Fruit fly (Drosophila melanogaster) whole organism, embryonic: ENCODE measurements around the gene CG32176.

ENCODE experiments used
- BEAF-32 ChIP-seq: fragments of 200-800 bp; sonication (Bioruptor generic); optimal IDR thresholded peaks from 3 replicates; lab custom pipeline; 2017; ENCODE audit warnings: missing biosample characterization, missing genetic modification characterization, mild to moderate bottlenecking, moderate library complexity, missing genetic modification reagents
- CG10274 ChIP-seq: fragments of 200-800 bp; sonication (Bioruptor generic); optimal IDR thresholded peaks from 3 replicates; lab custom pipeline; 2017; ENCODE audit warnings: missing biosample characterization, mild to moderate bottlenecking, missing genetic modification characterization
- CG12659 ChIP-seq: fragments of 200-800 bp; sonication (Bioruptor generic); optimal IDR thresholded peaks from 3 replicates; lab custom pipeline; 2017; ENCODE audit warnings: mild to moderate bottlenecking, missing biosample characterization, missing genetic modification reagents, missing genetic modification characterization
- CG13894 ChIP-seq: fragments of 200-800 bp; sonication (Bioruptor generic); optimal IDR thresholded peaks from 3 replicates; lab custom pipeline; 2018; ENCODE audit warnings: missing biosample characterization, mild to moderate bottlenecking, missing genetic modification characterization, moderate library complexity
- CG14710 ChIP-seq: fragments of 200-800 bp; sonication (Bioruptor generic); optimal IDR thresholded peaks from 3 replicates; lab custom pipeline; 2019; ENCODE audit warnings: missing biosample characterization, mild to moderate bottlenecking, missing genetic modification characterization, moderate library complexity
- CG15601 ChIP-seq: fragments of 200-800 bp; sonication (Bioruptor generic); optimal IDR thresholded peaks from 3 replicates; lab custom pipeline; 2019; ENCODE audit warnings: missing biosample characterization, mild to moderate bottlenecking, missing genetic modification characterization, moderate library complexity
- CG1603 ChIP-seq: fragments of 200-800 bp; sonication (Bioruptor generic); optimal IDR thresholded peaks from 2 replicates; lab custom pipeline; 2019; ENCODE audit warnings: missing biosample characterization, mild to moderate bottlenecking, missing genetic modification characterization, moderate library complexity
- CG16813 ChIP-seq: fragments of 200-800 bp; sonication (Bioruptor generic); IDR thresholded peaks from 3 replicates; pipeline ENCODE4 v1.3.6; 2022; ENCODE audit warnings: missing biosample characterization, missing genetic modification characterization; ENCODE audit not compliant: partially characterized antibody
- CG17912 ChIP-seq: fragments of 200-800 bp; sonication (Bioruptor generic); optimal IDR thresholded peaks from 2 replicates; lab custom pipeline; 2018; ENCODE audit warnings: missing biosample characterization, mild to moderate bottlenecking, missing genetic modification characterization
- CG2116 ChIP-seq: fragments of 200-800 bp; sonication (Bioruptor generic); optimal IDR thresholded peaks from 3 replicates; lab custom pipeline; 2018; ENCODE audit warnings: missing biosample characterization, mild to moderate bottlenecking, missing genetic modification characterization
- CG31441 ChIP-seq: fragments of 200-800 bp; sonication (Bioruptor generic); IDR thresholded peaks from 2 replicates; pipeline ENCODE4 v1.3.6; 2022; ENCODE audit warnings: missing biosample characterization, missing genetic modification characterization
- CG4730 ChIP-seq: fragments of 200-800 bp; sonication (Bioruptor generic); IDR thresholded peaks from 2 replicates; pipeline ENCODE4 v1.3.6; 2022; ENCODE audit warnings: missing biosample characterization, missing genetic modification characterization
- CG8290 ChIP-seq, 3 experiments: fragments of 200-800 bp; sonication (Bioruptor generic); optimal IDR thresholded peaks; 2 replicates each; lab custom pipeline; 2016 to 2019; ENCODE audit warnings: missing biosample characterization in 3 of 3, missing genetic modification characterization in 3 of 3, mild to moderate bottlenecking in 2 of 3, moderate library complexity in 1 of 3
- CG8478 ChIP-seq: fragments of >200 bp; optimal IDR thresholded peaks from 2 replicates; lab custom pipeline; 2018
- CG8924 ChIP-seq: fragments of 200-800 bp; optimal IDR thresholded peaks from 3 replicates; lab custom pipeline; 2019; ENCODE audit warnings: missing biosample characterization, mild to moderate bottlenecking, missing genetic modification characterization, moderate library complexity
- CrebB ChIP-seq: fragments of 200-800 bp; sonication (Bioruptor generic); optimal IDR thresholded peaks from 3 replicates; lab custom pipeline; 2018; ENCODE audit warnings: missing biosample characterization, mild to moderate bottlenecking, missing genetic modification characterization
- Ets65A ChIP-seq: fragments of 200-800 bp; sonication (Bioruptor generic); peaks from one replicate; lab custom pipeline; 2016; ENCODE audit warnings: missing biosample characterization, missing genetic modification characterization
- HLH4C ChIP-seq: fragments of 200-800 bp; sonication (Bioruptor generic); IDR thresholded peaks from 3 replicates; pipeline ENCODE4 v1.3.6; 2022; ENCODE audit warnings: missing biosample characterization, missing genetic modification characterization; ENCODE audit not compliant: partially characterized antibody
- HmgD ChIP-seq: fragments of 200-800 bp; sonication (Bioruptor generic); optimal IDR thresholded peaks from 3 replicates; lab custom pipeline; 2016; ENCODE audit warnings: missing biosample characterization, missing genetic modification characterization
- HmgZ ChIP-seq: fragments of 200-800 bp; sonication (Bioruptor generic); optimal IDR thresholded peaks from 2 replicates; lab custom pipeline; 2018; ENCODE audit warnings: missing biosample characterization, mild to moderate bottlenecking, missing genetic modification characterization
- Lhr ChIP-seq: fragments of 200-800 bp; sonication (Bioruptor generic); optimal IDR thresholded peaks from 3 replicates; lab custom pipeline; 2017; ENCODE audit warnings: mild to moderate bottlenecking, missing biosample characterization, missing genetic modification reagents, missing genetic modification characterization
- Med ChIP-seq: fragments of 200-800 bp; sonication (Bioruptor generic); peaks from one replicate; lab custom pipeline; 2016; ENCODE audit warnings: missing biosample characterization, missing genetic modification characterization, mild to moderate bottlenecking, inconsistent platforms, moderate library complexity
- Myb ChIP-seq: fragments of 200-800 bp; sonication (Bioruptor generic); optimal IDR thresholded peaks from 2 replicates; lab custom pipeline; 2016; ENCODE audit warnings: missing biosample characterization, missing genetic modification characterization
- Nf-YB ChIP-seq: fragments of 200-800 bp; sonication (Bioruptor generic); optimal IDR thresholded peaks from 3 replicates; lab custom pipeline; 2019; ENCODE audit warnings: missing biosample characterization, mild to moderate bottlenecking, missing genetic modification characterization, moderate library complexity
- NfI ChIP-seq: fragments of 200-800 bp; sonication (Bioruptor generic); optimal IDR thresholded peaks from 3 replicates; lab custom pipeline; 2018; ENCODE audit warnings: missing biosample characterization, mild to moderate bottlenecking, missing genetic modification characterization, moderate library complexity
- Oli ChIP-seq: fragments of 200-800 bp; sonication (Bioruptor generic); optimal IDR thresholded peaks from 2 replicates; lab custom pipeline; 2018; ENCODE audit warnings: missing biosample characterization, mild to moderate bottlenecking, missing genetic modification characterization, moderate library complexity
- Pdp1 ChIP-seq, 2 experiments: fragments of 200-800 bp; sonication (Bioruptor generic); optimal IDR thresholded peaks; 3 replicates each; lab custom pipeline; 2016; ENCODE audit warnings: missing biosample characterization in 2 of 2, missing genetic modification characterization in 2 of 2, mild to moderate bottlenecking in 1 of 2, moderate library complexity in 1 of 2
- Scr ChIP-seq: fragments of 200-800 bp; sonication (Bioruptor generic); IDR thresholded peaks from 2 replicates; pipeline ENCODE4 v1.3.6; 2022; ENCODE audit warnings: missing biosample characterization, missing genetic modification characterization; ENCODE audit not compliant: partially characterized antibody
- Sin3A ChIP-seq: fragments of >200 bp; optimal IDR thresholded peaks from 2 replicates; lab custom pipeline; 2018
- Ssrp ChIP-seq: fragments of 200-800 bp; sonication (Bioruptor generic); optimal IDR thresholded peaks from 2 replicates; lab custom pipeline; 2018; ENCODE audit warnings: missing biosample characterization, mild to moderate bottlenecking, missing genetic modification characterization, moderate library complexity
- amos ChIP-seq: fragments of 200-800 bp; sonication (Bioruptor generic); IDR thresholded peaks from 2 replicates; pipeline ENCODE4 v1.3.6; 2022; ENCODE audit warnings: missing biosample characterization, missing genetic modification characterization; ENCODE audit not compliant: partially characterized antibody
- bigmax ChIP-seq: fragments of 200-800 bp; sonication (Bioruptor generic); optimal IDR thresholded peaks from 2 replicates; lab custom pipeline; 2018; ENCODE audit warnings: missing biosample characterization, mild to moderate bottlenecking, missing genetic modification characterization
- ftz-f1 ChIP-seq: fragments of 200-800 bp; sonication (Bioruptor generic); optimal IDR thresholded peaks from 2 replicates; lab custom pipeline; 2016; ENCODE audit warnings: missing biosample characterization, missing genetic modification characterization
- gfzf ChIP-seq: fragments of 200-800 bp; sonication (Bioruptor generic); optimal IDR thresholded peaks from 2 replicates; lab custom pipeline; 2016; ENCODE audit warnings: missing biosample characterization, mild to moderate bottlenecking, missing genetic modification characterization, moderate library complexity
- insv ChIP-seq, 2 experiments: fragments of 200-800 bp; sonication (Bioruptor generic); optimal IDR thresholded peaks; 3 replicates each; lab custom pipeline; 2016 to 2018; ENCODE audit warnings: missing biosample characterization in 2 of 2, missing genetic modification characterization in 2 of 2
- kay ChIP-seq: fragments of 200-800 bp; sonication (Bioruptor generic); optimal IDR thresholded peaks from 2 replicates; lab custom pipeline; 2016; ENCODE audit warnings: missing biosample characterization, missing genetic modification characterization
- nmo ChIP-seq: fragments of 200-800 bp; sonication (Bioruptor generic); optimal IDR thresholded peaks from 2 replicates; lab custom pipeline; 2018; ENCODE audit warnings: missing biosample characterization, mild to moderate bottlenecking, missing genetic modification characterization, moderate library complexity
- pho ChIP-seq: fragments of 200-800 bp; sonication (Bioruptor generic); optimal IDR thresholded peaks from 2 replicates; lab custom pipeline; 2016; ENCODE audit warnings: missing biosample characterization, missing genetic modification characterization
- phol ChIP-seq: fragments of 200-800 bp; sonication (Bioruptor generic); optimal IDR thresholded peaks from 3 replicates; lab custom pipeline; 2018; ENCODE audit warnings: missing biosample characterization, mild to moderate bottlenecking, missing genetic modification characterization, moderate library complexity
- pita ChIP-seq: fragments of 200-800 bp; sonication (Bioruptor generic); optimal IDR thresholded peaks from 2 replicates; lab custom pipeline; 2017; ENCODE audit warnings: missing biosample characterization, mild to moderate bottlenecking, missing genetic modification characterization
- pzg ChIP-seq: fragments of 200-800 bp; sonication (Bioruptor generic); optimal IDR thresholded peaks from 3 replicates; lab custom pipeline; 2018; ENCODE audit warnings: missing biosample characterization, mild to moderate bottlenecking, missing genetic modification characterization, moderate library complexity
- repo ChIP-seq: fragments of 200-800 bp; sonication (Bioruptor generic); optimal IDR thresholded peaks from 2 replicates; lab custom pipeline; 2016; ENCODE audit warnings: missing biosample characterization, missing genetic modification characterization
- sens ChIP-seq: fragments of 200-800 bp; sonication (Bioruptor generic); peaks from one replicate; lab custom pipeline; 2016; ENCODE audit warnings: missing biosample characterization, missing genetic modification characterization
- slbo ChIP-seq: fragments of 200-800 bp; sonication (Bioruptor generic); IDR thresholded peaks from 2 replicates; pipeline ENCODE4 v1.3.6; 2022; ENCODE audit warnings: missing biosample characterization, missing genetic modification characterization
- sqz ChIP-seq: fragments of 200-800 bp; sonication (Bioruptor generic); optimal IDR thresholded peaks from 3 replicates; lab custom pipeline; 2018; ENCODE audit warnings: missing biosample characterization, mild to moderate bottlenecking, missing genetic modification characterization
- trem ChIP-seq: fragments of 200-800 bp; optimal IDR thresholded peaks from 3 replicates; lab custom pipeline; 2019; ENCODE audit warnings: missing biosample characterization, mild to moderate bottlenecking, missing genetic modification characterization, moderate library complexity
- unpg ChIP-seq: fragments of 200-800 bp; sonication (Bioruptor generic); optimal IDR thresholded peaks from 3 replicates; lab custom pipeline; 2018; ENCODE audit warnings: missing biosample characterization, mild to moderate bottlenecking, missing genetic modification characterization, moderate library complexity
- vvl ChIP-seq: fragments of 200-800 bp; sonication (Bioruptor generic); IDR thresholded peaks from 2 replicates; pipeline ENCODE4 v1.3.6; 2022; ENCODE audit warnings: missing biosample characterization, missing genetic modification characterization

CG32176 gene

DNA sequence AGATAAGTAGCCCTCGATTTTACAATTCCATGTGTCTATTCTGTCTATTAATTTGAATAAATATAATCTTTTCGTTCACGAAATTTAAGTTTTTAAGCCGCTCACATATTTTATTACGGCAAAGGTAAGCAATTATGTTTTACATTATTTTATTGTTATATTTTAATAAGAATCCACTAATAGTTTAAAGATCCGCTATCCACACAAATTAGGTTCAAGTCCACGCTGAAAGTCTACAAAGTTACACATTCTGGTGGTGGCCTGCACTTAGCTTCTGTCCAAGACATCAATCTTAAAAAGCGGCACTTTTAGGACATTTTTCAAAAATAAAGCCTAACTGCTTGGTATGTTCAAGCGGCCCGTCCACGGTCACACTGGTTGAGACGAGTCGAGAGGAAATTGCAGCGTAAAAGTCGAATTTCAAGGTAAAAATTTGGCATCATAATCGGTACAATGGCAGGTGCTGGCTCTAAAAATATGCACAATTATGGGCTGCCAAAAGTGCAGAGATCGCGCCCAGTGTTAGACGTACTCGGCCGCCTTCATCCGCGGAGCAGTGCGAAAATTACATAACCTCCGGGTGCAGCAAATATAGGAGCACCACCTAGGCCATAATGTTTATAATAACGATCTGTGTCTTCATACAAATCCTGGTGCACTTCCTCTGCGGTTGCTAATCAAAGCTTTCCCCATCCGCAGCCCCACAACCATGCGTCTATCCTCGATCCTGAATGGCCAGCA is 41.2 kb downstream of the CG32176 start, which contains the start of the genes UQCR-Q and CG46525 (continued):
- peak; percentile 33 for TF ChIP-seq CG13894 (tag; lab: Kevin White, UChicago)
- TF ChIP-seq slbo (GFP tag; lab: Robert Waterston, UW): no peak
- TF ChIP-seq Nf-YB (GFP tag; lab: Kevin White, UChicago): peak; percentile 13
- TF ChIP-seq CG10274 (GFP tag; lab: Kevin White, UChicago): no peak
- peak; percentile 97 for TF ChIP-seq pzg (GFP tag; lab: Kevin White, UChicago)
- peak; percentile 56 for TF ChIP-seq nmo (GFP tag; lab: Kevin White, UChicago)
- TF ChIP-seq BEAF-32 (GFP tag; lab: Kevin White, UChicago): peak; percentile 45
- TF ChIP-seq CG17912 (GFP tag; lab: Kevin White, UChicago): peak; percentile 70
- TF ChIP-seq amos (GFP tag; lab: Robert Waterston, UW): peak; percentile 50; the same call in 1 of the 2 replicates
- TF ChIP-seq HLH4C (GFP tag; lab: Robert Waterston, UW): peak; percentile 7; the same call in 1 of the 3 replicates
- TF ChIP-seq HmgD (GFP tag; lab: Kevin White, UChicago): peak; percentile 8
- TF ChIP-seq CG1603 (tag; lab: Kevin White, UChicago): peak; percentile 72
- TF ChIP-seq HmgZ (tag; lab: Kevin White, UChicago): peak; percentile 85
- no peak for TF ChIP-seq kay
- TF ChIP-seq CrebB (tag; lab: Kevin White, UChicago): peak; percentile 33
- peak; percentile 66 for TF ChIP-seq trem (tag; lab: Kevin White, UChicago)
- no peak for TF ChIP-seq repo (GFP tag; lab: Kevin White, UChicago)
- peak; percentile 53 for TF ChIP-seq Ets65A (GFP tag; lab: Kevin White, UChicago)
- peak; percentile 79 for TF ChIP-seq CG2116
- peak in 1 of 2 experiments; percentile 96 for TF ChIP-seq Pdp1 (GFP tag; optimal IDR thresholded peaks at IDR 0.05; lab: Kevin White, UChicago)
- TF ChIP-seq Med: peak; percentile 81
- peak; percentile 97 for TF ChIP-seq Lhr (GFP tag; lab: Kevin White, UChicago)
- peak; percentile 46 for TF ChIP-seq sens (GFP tag; lab: Kevin White, UChicago)
- TF ChIP-seq CG8290 (GFP tag; optimal IDR thresholded peaks at IDR 0.05; lab: Kevin White, UChicago): peak; percentile 1
- TF ChIP-seq CG8290 (tag; optimal IDR thresholded peaks at IDR 0.05; lab: Kevin White, UChicago): peak in 1 of 2 experiments; percentile 67
- TF ChIP-seq Ssrp (tag; lab: Kevin White, UChicago): no peak
- TF ChIP-seq Oli (tag; lab: Kevin White, UChicago): no peak
- peak; percentile 56 for TF ChIP-seq CG14710
- TF ChIP-seq CG15601 (tag; lab: Kevin White, UChicago): peak; percentile 58
- TF ChIP-seq CG12659 (GFP tag; lab: Kevin White, UChicago): peak; percentile 71
- TF ChIP-seq CG8478 (lab: Kevin White, UChicago): no peak
- TF ChIP-seq Myb (GFP tag; lab: Kevin White, UChicago): peak; percentile 68
- TF ChIP-seq pho (GFP tag; lab: Kevin White, UChicago): peak; percentile 1
- TF ChIP-seq CG16813 (GFP tag; lab: Robert Waterston, UW): peak; percentile 48
- TF ChIP-seq pita (GFP tag; lab: Kevin White, UChicago): peak; percentile 96
- TF ChIP-seq phol (tag; lab: Kevin White, UChicago): peak; percentile 56
- no peak for TF ChIP-seq sqz (GFP tag; lab: Kevin White, UChicago)
- peak; percentile 25 for TF ChIP-seq Sin3A
- TF ChIP-seq bigmax (GFP tag; lab: Kevin White, UChicago): peak; percentile 66
- TF ChIP-seq unpg (GFP tag; lab: Kevin White, UChicago): peak; percentile 6
- peak; percentile 20 for TF ChIP-seq Scr (GFP tag; lab: Robert Waterston, UW)
- TF ChIP-seq gfzf (GFP tag; lab: Kevin White, UChicago): peak; percentile 99
- peak; percentile 15 for TF ChIP-seq NfI (GFP tag; lab: Kevin White, UChicago)
- peak; percentile 80 for TF ChIP-seq ftz-f1
- peak; percentile 5 for TF ChIP-seq CG8924 (tag; lab: Kevin White, UChicago)
- 0 out of 2 replicates have a peak, but pooled peaks have one; percentile 26 for TF ChIP-seq vvl (GFP tag; lab: Robert Waterston, UW)
- peak in 1 of 2 experiments; percentile 52 for TF ChIP-seq insv (GFP tag; optimal IDR thresholded peaks at IDR 0.05; lab: Kevin White, UChicago)
- TF ChIP-seq CG4730: no peak
- TF ChIP-seq CG31441 (GFP tag; lab: Robert Waterston, UW): 0 out of 2 replicates have a peak, but pooled peaks have one; percentile 14
